Fruit fly (Drosophila melanogaster) whole organism, wandering third instar larva: ENCODE data around the gene Cpr67B.

Experiments
- Abd-B ChIP-seq: fragments of >200 bp; optimal IDR thresholded peaks from 2 replicates; lab custom pipeline; 2017; ENCODE audit warnings: missing biosample characterization, missing genetic modification characterization
- CG32264 ChIP-seq: fragments of 200-800 bp; sonication (Bioruptor generic); optimal IDR thresholded peaks from 2 replicates; lab custom pipeline; 2016; ENCODE audit warnings: missing biosample characterization, missing genetic modification characterization
- CG9705 ChIP-seq: fragments of 200-800 bp; sonication (Bioruptor generic); optimal IDR thresholded peaks from 2 replicates; lab custom pipeline; 2018; ENCODE audit warnings: missing biosample characterization, mild to moderate bottlenecking, missing genetic modification characterization
- CrebA ChIP-seq: fragments of 200-800 bp; sonication (Bioruptor generic); optimal IDR thresholded peaks from 2 replicates; lab custom pipeline; 2016; ENCODE audit warnings: missing biosample characterization, mild to moderate bottlenecking, missing genetic modification characterization, borderline replicate concordance
- Dfd ChIP-seq: fragments of >200 bp; optimal IDR thresholded peaks from 2 replicates; lab custom pipeline; 2017; ENCODE audit warnings: missing biosample characterization, missing genetic modification characterization
- Dif ChIP-seq: fragments of 200-275, 200-300 bp; sonication (Bioruptor generic); optimal IDR thresholded peaks from 2 replicates; lab custom pipeline; 2018; ENCODE audit warnings: missing biosample characterization, missing genetic modification characterization; ENCODE audit not compliant: partially characterized antibody
- GATAd ChIP-seq: sonication (Bioruptor generic); optimal IDR thresholded peaks from 2 replicates; lab custom pipeline; 2016; ENCODE audit warnings: missing biosample characterization, missing genetic modification characterization
- HLH106 ChIP-seq: fragments of 200-800 bp; optimal IDR thresholded peaks from 3 replicates; lab custom pipeline; 2019; ENCODE audit warnings: missing biosample characterization, mild to moderate bottlenecking, missing genetic modification characterization, moderate library complexity
- Hnf4 ChIP-seq: fragments of 200-800 bp; sonication (Bioruptor generic); optimal IDR thresholded peaks from 2 replicates; lab custom pipeline; 2016; ENCODE audit warnings: missing biosample characterization, mild to moderate bottlenecking, missing genetic modification characterization
- Hr78 ChIP-seq: fragments of >200 bp; optimal IDR thresholded peaks from 2 replicates; lab custom pipeline; 2017; ENCODE audit warnings: missing biosample characterization, missing genetic modification characterization
- Hr83 ChIP-seq: fragments of 200-300 bp; sonication (Bioruptor generic); optimal IDR thresholded peaks from 2 replicates; lab custom pipeline; 2016; ENCODE audit warnings: missing biosample characterization, mild to moderate bottlenecking, missing genetic modification characterization, moderate library complexity; ENCODE audit not compliant: poor library complexity, severe bottlenecking
- Jra ChIP-seq: sonication (Bioruptor generic); optimal IDR thresholded peaks from 2 replicates; lab custom pipeline; 2016; ENCODE audit warnings: missing biosample characterization, missing genetic modification characterization
- Mio ChIP-seq: sonication (Bioruptor generic); optimal IDR thresholded peaks from 2 replicates; lab custom pipeline; 2016; ENCODE audit warnings: missing biosample characterization, missing genetic modification characterization
- Myc ChIP-seq: fragments of >200 bp; optimal IDR thresholded peaks from 2 replicates; lab custom pipeline; 2017
- N ChIP-seq: fragments of >200 bp; optimal IDR thresholded peaks from 2 replicates; lab custom pipeline; 2018; ENCODE audit warnings: missing biosample characterization, missing external identifiers, missing genetic modification characterization
- OdsH ChIP-seq: fragments of 200-800 bp; sonication (Bioruptor generic); optimal IDR thresholded peaks from 2 replicates; lab custom pipeline; 2016; ENCODE audit warnings: missing biosample characterization, mild to moderate bottlenecking, missing genetic modification characterization
- Rel ChIP-seq, 2 experiments: fragments of 200-800 bp; sonication (Bioruptor generic) in 1 of 2; optimal IDR thresholded peaks; 2 replicates in 1 of 2; 3 replicates in 1 of 2; lab custom pipeline; 2016 to 2019; ENCODE audit warnings: mild to moderate bottlenecking in 2 of 2, missing biosample characterization in 2 of 2, missing genetic modification characterization in 2 of 2, moderate library complexity in 1 of 2
- Sp1 ChIP-seq: fragments of 200-800 bp; sonication (Bioruptor generic); optimal IDR thresholded peaks from 3 replicates; lab custom pipeline; 2019; ENCODE audit warnings: missing biosample characterization, mild to moderate bottlenecking, missing genetic modification characterization, moderate library complexity
- Vsx2 ChIP-seq: fragments of 200-300, 225-300 bp; sonication (Bioruptor generic); optimal IDR thresholded peaks from 2 replicates; lab custom pipeline; 2018; ENCODE audit warnings: missing biosample characterization, missing genetic modification characterization; ENCODE audit not compliant: partially characterized antibody
- br ChIP-seq: fragments of 200-800 bp; sonication (Bioruptor generic); optimal IDR thresholded peaks from 2 replicates; lab custom pipeline; 2016; ENCODE audit warnings: missing biosample characterization, missing genetic modification characterization
- brk ChIP-seq: fragments of 200-800 bp; sonication (Bioruptor generic); optimal IDR thresholded peaks from 2 replicates; lab custom pipeline; 2016; ENCODE audit warnings: missing biosample characterization, mild to moderate bottlenecking, missing genetic modification characterization
- dl ChIP-seq, 2 experiments: fragments of 175-275, 200-275 bp in 1 of 2; fragments of 200-275 bp in 1 of 2; sonication (Bioruptor generic); optimal IDR thresholded peaks; lab custom pipeline; 2018; ENCODE audit warnings: mild to moderate bottlenecking in 2 of 2, missing biosample characterization in 2 of 2, missing genetic modification characterization in 2 of 2, moderate library complexity in 2 of 2; ENCODE audit not compliant: partially characterized antibody in 2 of 2, insufficient read depth in 1 of 2
- dmrt93B ChIP-seq: fragments of 200-800 bp; sonication (Bioruptor generic); optimal IDR thresholded peaks from 2 replicates; lab custom pipeline; 2018; ENCODE audit warnings: missing biosample characterization, mild to moderate bottlenecking, missing genetic modification characterization
- dsf ChIP-seq: sonication (Bioruptor generic); optimal IDR thresholded peaks from 2 replicates; lab custom pipeline; 2016; ENCODE audit warnings: missing biosample characterization, missing genetic modification characterization, borderline replicate concordance
- ey ChIP-seq: fragments of 200-800 bp; sonication (Bioruptor generic); optimal IDR thresholded peaks from 2 replicates; lab custom pipeline; 2016; ENCODE audit warnings: missing biosample characterization, missing genetic modification characterization
- foxo ChIP-seq, 2 experiments: fragments of 200-800 bp; sonication (Bioruptor generic); optimal IDR thresholded peaks; 2 replicates in 1 of 2; 3 replicates in 1 of 2; lab custom pipeline; 2016 to 2017; ENCODE audit warnings: missing biosample characterization in 2 of 2, missing genetic modification characterization in 2 of 2
- fru ChIP-seq: fragments of 200-800 bp; sonication (Bioruptor generic); optimal IDR thresholded peaks from 3 replicates; lab custom pipeline; 2016; ENCODE audit warnings: missing biosample characterization, mild to moderate bottlenecking, missing genetic modification characterization
- h ChIP-seq: fragments of 200-800 bp; sonication (Bioruptor generic); optimal IDR thresholded peaks from 3 replicates; lab custom pipeline; 2016; ENCODE audit warnings: missing biosample characterization, mild to moderate bottlenecking, missing genetic modification characterization
- jim ChIP-seq: fragments of 175-275, 200-325 bp; sonication (Bioruptor generic); optimal IDR thresholded peaks from 2 replicates; lab custom pipeline; 2016; ENCODE audit warnings: missing biosample characterization, mild to moderate bottlenecking, missing genetic modification characterization
- lola ChIP-seq: fragments of >200 bp; optimal IDR thresholded peaks from 2 replicates; lab custom pipeline; 2017; ENCODE audit warnings: missing biosample characterization, missing genetic modification characterization
- pan ChIP-seq: fragments of >200 bp; optimal IDR thresholded peaks from 2 replicates; lab custom pipeline; 2017
- psq ChIP-seq: fragments of 200-800 bp; sonication (Bioruptor generic); optimal IDR thresholded peaks from 3 replicates; lab custom pipeline; 2017; ENCODE audit warnings: missing biosample characterization, mild to moderate bottlenecking, missing genetic modification characterization, moderate library complexity
- rgr ChIP-seq: fragments of 200-800 bp; sonication (Bioruptor generic); optimal IDR thresholded peaks from 3 replicates; lab custom pipeline; 2016; ENCODE audit warnings: missing biosample characterization, mild to moderate bottlenecking, missing genetic modification characterization
- sage ChIP-seq: fragments of 200-800 bp; sonication (Bioruptor generic); optimal IDR thresholded peaks from 2 replicates; lab custom pipeline; 2016; ENCODE audit warnings: missing biosample characterization, mild to moderate bottlenecking, missing genetic modification characterization
- sv ChIP-seq: fragments of 200-800 bp; sonication (Bioruptor generic); optimal IDR thresholded peaks from 3 replicates; lab custom pipeline; 2016; ENCODE audit warnings: missing biosample characterization, missing genetic modification characterization
- tai ChIP-seq: sonication (Bioruptor generic); optimal IDR thresholded peaks from 2 replicates; lab custom pipeline; 2016; ENCODE audit warnings: missing biosample characterization, missing genetic modification characterization
- usp ChIP-seq: fragments of >200 bp; optimal IDR thresholded peaks from 2 replicates; lab custom pipeline; 2017; ENCODE audit warnings: missing biosample characterization, missing genetic modification characterization
- woc ChIP-seq: sonication (Bioruptor generic); optimal IDR thresholded peaks from 2 replicates; lab custom pipeline; 2016; ENCODE audit warnings: missing biosample characterization, mild to moderate bottlenecking, missing genetic modification characterization

The Cpr67B gene

DNA sequence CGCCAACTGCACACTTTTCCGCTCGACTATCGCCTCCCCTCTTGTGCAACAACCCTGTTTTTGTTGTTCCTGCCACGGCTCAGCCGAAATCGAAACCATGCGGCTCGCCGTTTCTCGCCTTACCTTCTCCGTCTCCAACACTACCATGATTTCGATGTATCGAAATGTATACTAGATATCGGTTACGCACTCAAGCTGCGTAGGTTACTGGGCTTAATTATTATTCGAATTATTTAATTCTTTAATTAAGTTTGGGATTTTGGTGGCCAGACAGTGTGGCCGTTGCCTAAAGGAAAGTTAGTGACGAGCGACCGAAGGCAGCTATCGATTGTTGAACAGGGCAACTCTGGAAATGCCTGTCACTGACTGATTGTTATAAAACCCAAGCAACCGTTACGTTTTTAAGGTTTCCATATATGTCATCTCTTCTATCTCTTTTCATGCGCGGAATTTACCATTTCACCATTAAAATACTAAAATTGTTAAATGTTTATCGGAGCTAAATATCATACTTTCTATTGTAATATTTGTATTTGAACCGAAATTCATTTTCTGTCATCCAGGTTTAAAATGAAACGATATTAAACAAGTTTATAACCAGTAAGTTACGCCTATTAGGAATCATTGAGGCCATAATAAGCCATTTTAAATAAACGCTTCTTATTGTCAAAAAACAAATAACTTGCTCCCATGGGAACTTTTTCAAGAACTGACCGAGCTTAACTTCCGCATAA lies 2.3 kb upstream of the Cpr67B start, which contains the start of gene eIF4E1:
Gene eIF4E1 (minus strand): TSS at position 304 of the 734 bp plus-strand sequence.
- TF ChIP-seq tai (GFP tag; lab: Kevin White, UChicago): no peak
- peak; percentile 53 for TF ChIP-seq Dif
- no peak for TF ChIP-seq usp (GFP tag; lab: Kevin White, UChicago)
- TF ChIP-seq Jra (GFP tag; lab: Kevin White, UChicago): no peak
- TF ChIP-seq brk (GFP tag; lab: Kevin White, UChicago): no peak
- peak in 1 of 2 experiments; percentile 8 for TF ChIP-seq dl (GFP tag; optimal IDR thresholded peaks at IDR 0.05; lab: Kevin White, UChicago; ENCODE audit: insufficient read depth in 1 of 2, partially characterized antibody in 2 of 2)
- TF ChIP-seq foxo (GFP tag; optimal IDR thresholded peaks at IDR 0.05; lab: Kevin White, UChicago): peak in 1 of 2 experiments; percentile 3
- TF ChIP-seq Rel (GFP tag; optimal IDR thresholded peaks at IDR 0.05; lab: Kevin White, UChicago): no peak
- peak; percentile 84 for TF ChIP-seq Rel (tag; optimal IDR thresholded peaks at IDR 0.05; lab: Kevin White, UChicago)
- TF ChIP-seq CG9705 (GFP tag; lab: Kevin White, UChicago): no peak
- no peak for TF ChIP-seq fru
- TF ChIP-seq Vsx2: peak; percentile 40
- no peak for TF ChIP-seq OdsH (GFP tag; lab: Kevin White, UChicago)
- TF ChIP-seq Hr78 (GFP tag; lab: Kevin White, UChicago): no peak
- peak; percentile 36 for TF ChIP-seq Sp1 (GFP tag; lab: Kevin White, UChicago)
- no peak for TF ChIP-seq Mio
- no peak for TF ChIP-seq lola (GFP tag; lab: Kevin White, UChicago)
- peak; percentile 9 for TF ChIP-seq h
- no peak for TF ChIP-seq pan (lab: Kevin White, UChicago)
- no peak for TF ChIP-seq N (GFP tag; lab: Kevin White, UChicago)
- no peak for TF ChIP-seq sage
- TF ChIP-seq GATAd: no peak
- no peak for TF ChIP-seq Hnf4 (GFP tag; lab: Kevin White, UChicago)
- TF ChIP-seq CrebA (GFP tag; lab: Kevin White, UChicago): no peak
- no peak for TF ChIP-seq dsf (GFP tag; lab: Kevin White, UChicago)
- no peak for TF ChIP-seq Hr83
- TF ChIP-seq Abd-B (GFP tag; lab: Kevin White, UChicago): no peak
- TF ChIP-seq Myc: peak; percentile 33
- no peak for TF ChIP-seq CG32264 (GFP tag; lab: Kevin White, UChicago)
- TF ChIP-seq br (GFP tag; lab: Kevin White, UChicago): peak; percentile 12
- TF ChIP-seq ey (GFP tag; lab: Kevin White, UChicago): peak; percentile 1
- TF ChIP-seq dmrt93B: no peak
- no peak for TF ChIP-seq woc (GFP tag; lab: Kevin White, UChicago)
- TF ChIP-seq jim: no peak
- no peak for TF ChIP-seq HLH106 (tag; lab: Kevin White, UChicago)
- TF ChIP-seq sv (GFP tag; lab: Kevin White, UChicago): peak; percentile 34
- no peak for TF ChIP-seq rgr (GFP tag; lab: Kevin White, UChicago)
- TF ChIP-seq psq (GFP tag; lab: Kevin White, UChicago): no peak
- no peak for TF ChIP-seq Dfd (GFP tag; lab: Kevin White, UChicago)

- TF ChIP-seq Hr83 (no peak), psq (GFP tag; lab: Kevin White, UChicago) (peak; percentile 15)
These were observed 5.5 kb downstream of the Cpr67B start for dm6 chr3L:9410030-9410589.
